Worm (Caenorhabditis elegans): ENCODE data around the gene fut-2.

ce11 chrV:6558103-6558502 lies 17.6 kb downstream of the fut-2 start, which contains the start of gene spp-20:
- no peak for TF ChIP-seq ceh-82 (tag; optimal IDR thresholded peaks at IDR 0.05)
- TF ChIP-seq aly-2 (tag; optimal IDR thresholded peaks at IDR 0.05) = no peak
- TF ChIP-seq ama-1 (optimal IDR thresholded peaks at IDR 0.05) = no peak
- TF ChIP-seq nhr-25 (tag; optimal IDR thresholded peaks at IDR 0.05) = no peak
- no peak for TF ChIP-seq R02D3.7 (tag; optimal IDR thresholded peaks at IDR 0.05)

Measured in whole organism, L2 larva.